Worm (Caenorhabditis elegans) whole organism, young adult: Measurements from ENCODE around the gene B0563.7.
"Not testable (repeated sequence)": the region's sequence is repeated elsewhere in the genome, so short reads cannot be mapped to it uniquely, and the experiment has no call there.

Experiments
- B0035.1 ChIP-seq: sonication (generic microtip); optimal IDR thresholded peaks from 2 replicates; lab custom pipeline; 2016; ENCODE audit warnings: missing genetic modification characterization, mild to moderate bottlenecking, missing compliant biosample characterization, missing genotype, missing genetic modification reagents
- B0336.3 ChIP-seq: fragments of 200-800 bp; sonication (Bioruptor generic); IDR thresholded peaks from 2 replicates; pipeline ENCODE4 v1.3.6; 2022; ENCODE audit warnings: missing genetic modification characterization, missing compliant biosample characterization
- C06A6.2 ChIP-seq: fragments of 200-800 bp; sonication (Bioruptor generic); conservative IDR thresholded peaks from 2 replicates; pipeline ENCODE4 v1.3.6; 2022; ENCODE audit warnings: missing genetic modification characterization, missing compliant biosample characterization
- F22D6.2 ChIP-seq: sonication (generic microtip); optimal IDR thresholded peaks from 2 replicates; lab custom pipeline; 2016; ENCODE audit warnings: mild to moderate bottlenecking, missing genetic modification characterization, missing compliant biosample characterization
- F49E8.2 ChIP-seq: sonication (generic microtip); optimal IDR thresholded peaks from 3 replicates; lab custom pipeline; 2017; ENCODE audit warnings: missing genetic modification characterization, mild to moderate bottlenecking, missing compliant biosample characterization, antibody characterized with exemption, moderate library complexity; ENCODE audit not compliant: insufficient read depth
- F55B11.4 ChIP-seq: sonication (generic microtip); optimal IDR thresholded peaks from 2 replicates; lab custom pipeline; 2016; ENCODE audit warnings: missing compliant biosample characterization, missing genetic modification characterization, borderline replicate concordance; ENCODE audit not compliant: insufficient read depth
- F57C9.4 ChIP-seq: sonication (generic microtip); optimal IDR thresholded peaks from 2 replicates; lab custom pipeline; 2017; ENCODE audit warnings: mild to moderate bottlenecking, missing genetic modification characterization, missing compliant biosample characterization
- T26A5.8 ChIP-seq: sonication (generic microtip); optimal IDR thresholded peaks from 2 replicates; lab custom pipeline; 2016; ENCODE audit warnings: missing genetic modification characterization, missing compliant biosample characterization
- Y53G8AR.9 ChIP-seq: fragments of 200-800 bp; sonication (Bioruptor generic); conservative IDR thresholded peaks from 2 replicates; pipeline ENCODE4 v1.3.6; 2022; ENCODE audit warnings: missing genetic modification reagents, missing genetic modification characterization, missing compliant biosample characterization
- Y67H2A.10 ChIP-seq: fragments of 200-800 bp; sonication (Bioruptor generic); conservative IDR thresholded peaks from 2 replicates; pipeline ENCODE4 v1.3.6; 2022; ENCODE audit warnings: missing genetic modification reagents, missing genetic modification characterization, missing compliant biosample characterization
- akir-1 ChIP-seq: fragments of 200-800 bp; sonication (Bioruptor generic); optimal IDR thresholded peaks from 2 replicates; lab custom pipeline; 2018; ENCODE audit warnings: mild to moderate bottlenecking, missing genetic modification characterization, moderate library complexity, missing compliant biosample characterization
- aptf-3 ChIP-seq: fragments of 200-800 bp; sonication (Bioruptor generic); IDR thresholded peaks from 2 replicates; pipeline ENCODE4 v1.3.6; 2022; ENCODE audit warnings: missing genetic modification characterization, missing compliant biosample characterization
- ceh-27 ChIP-seq: fragments of 200-800 bp; sonication (Bioruptor generic); optimal IDR thresholded peaks from 2 replicates; lab custom pipeline; 2018; ENCODE audit warnings: mild to moderate bottlenecking, missing genetic modification characterization, moderate library complexity, missing compliant biosample characterization
- egl-44 ChIP-seq: fragments of 200-800 bp; sonication (Bioruptor generic); IDR thresholded peaks from 2 replicates; pipeline ENCODE4 v1.3.6; 2022; ENCODE audit warnings: missing genetic modification reagents, missing genetic modification characterization, missing compliant biosample characterization
- egrh-3 ChIP-seq: fragments of 200-800 bp; sonication (Bioruptor generic); IDR thresholded peaks from 2 replicates; pipeline ENCODE4 v1.3.6; 2022; ENCODE audit warnings: missing genetic modification reagents, missing genetic modification characterization, missing compliant biosample characterization
- fkh-3 ChIP-seq: sonication (generic microtip); optimal IDR thresholded peaks from 2 replicates; lab custom pipeline; 2016; ENCODE audit warnings: mild to moderate bottlenecking, missing genetic modification characterization, missing compliant biosample characterization
- him-1 ChIP-seq: sonication (generic microtip); optimal IDR thresholded peaks from 2 replicates; lab custom pipeline; 2016; ENCODE audit warnings: missing genotype, missing genetic modification reagents, missing genetic modification characterization, missing compliant biosample characterization
- let-607 ChIP-seq, 2 experiments: fragments of 200-800 bp in 1 of 2; sonication (Bioruptor generic) in 1 of 2; sonication (generic microtip) in 1 of 2; optimal IDR thresholded peaks; 2 replicates each; lab custom pipeline; 2016 to 2018; ENCODE audit warnings: mild to moderate bottlenecking in 2 of 2, missing compliant biosample characterization in 2 of 2, missing genetic modification characterization in 2 of 2, moderate library complexity in 2 of 2, missing genotype in 1 of 2
- lin-26 ChIP-seq: fragments of 200-800 bp; sonication (Bioruptor generic); IDR thresholded peaks from 2 replicates; pipeline ENCODE4 v1.3.6; 2022; ENCODE audit warnings: missing genetic modification reagents, missing genetic modification characterization, missing compliant biosample characterization
- lin-54 ChIP-seq: fragments of 200-800 bp; sonication (Bioruptor generic); optimal IDR thresholded peaks from 2 replicates; lab custom pipeline; 2018; ENCODE audit warnings: mild to moderate bottlenecking, missing genetic modification characterization, missing compliant biosample characterization
- mel-28 ChIP-seq: sonication (generic microtip); optimal IDR thresholded peaks from 2 replicates; lab custom pipeline; 2016; ENCODE audit warnings: borderline replicate concordance, mild to moderate bottlenecking, missing genetic modification characterization, missing compliant biosample characterization
- nhr-120 ChIP-seq: fragments of 200-800 bp; sonication (Bioruptor generic); IDR thresholded peaks from 2 replicates; pipeline ENCODE4 v1.3.6; 2022; ENCODE audit warnings: missing genetic modification characterization, missing compliant biosample characterization
- nhr-179 ChIP-seq: sonication (generic microtip); optimal IDR thresholded peaks from 2 replicates; lab custom pipeline; 2016; ENCODE audit warnings: mild to moderate bottlenecking, missing genetic modification characterization, missing compliant biosample characterization
- nhr-80 ChIP-seq: sonication (generic microtip); optimal IDR thresholded peaks from 2 replicates; lab custom pipeline; 2016; ENCODE audit warnings: missing genetic modification characterization, missing compliant biosample characterization
- nhr-90 ChIP-seq: sonication (generic microtip); optimal IDR thresholded peaks from 2 replicates; lab custom pipeline; 2016; ENCODE audit warnings: missing genotype, mild to moderate bottlenecking, missing genetic modification characterization, missing compliant biosample characterization
- pbrm-1 ChIP-seq: fragments of 200-800 bp; sonication (Bioruptor generic); IDR thresholded peaks from 2 replicates; pipeline ENCODE4 v1.3.6; 2022; ENCODE audit warnings: missing genetic modification reagents, missing genetic modification characterization, missing compliant biosample characterization
- pha-4 ChIP-seq: fragments of 150-350 bp; sonication (generic microtip); optimal IDR thresholded peaks from 2 replicates; lab custom pipeline; 2014; ENCODE audit warnings: missing biosample characterization, missing genetic modification reagents, missing genetic modification characterization
- snpc-1.3 ChIP-seq: sonication (generic microtip); optimal IDR thresholded peaks from 2 replicates; lab custom pipeline; 2017; ENCODE audit warnings: missing genetic modification characterization, mild to moderate bottlenecking, missing compliant biosample characterization, antibody characterized with exemption, moderate library complexity, missing genotype, missing genetic modification reagents; ENCODE audit not compliant: insufficient read depth
- snpc-4 ChIP-seq, 5 experiments: fragments of 150-350 bp in 1 of 5; sonication (generic microtip) in 4 of 5; optimal IDR thresholded peaks; 2 replicates each; lab custom pipeline; 2014 to 2018; ENCODE audit warnings: missing genetic modification characterization in 5 of 5, missing biosample characterization in 3 of 5, antibody characterized with exemption in 2 of 5, mild to moderate bottlenecking in 2 of 5, missing compliant biosample characterization in 2 of 5, missing genotype in 2 of 5, moderate library complexity in 2 of 5, missing genetic modification reagents in 1 of 5
- zfh-2 ChIP-seq: fragments of 200-800 bp; sonication (Bioruptor generic); conservative IDR thresholded peaks from 2 replicates; pipeline ENCODE4 v1.3.6; 2022; ENCODE audit warnings: missing genetic modification reagents, missing genetic modification characterization, missing compliant biosample characterization
- zim-3 ChIP-seq: sonication (generic microtip); optimal IDR thresholded peaks from 2 replicates; lab custom pipeline; 2017; ENCODE audit warnings: mild to moderate bottlenecking, missing genetic modification characterization, moderate library complexity, missing compliant biosample characterization
- ztf-26 ChIP-seq: sonication (generic microtip); optimal IDR thresholded peaks from 2 replicates; lab custom pipeline; 2017; ENCODE audit warnings: missing genetic modification characterization, missing compliant biosample characterization

The B0563.7 gene

ce11 chrX:9154216-9154615, at the start of gene B0563.7:
Gene B0563.7, minus strand, starts transcription at chrX:9154316.
- TF ChIP-seq lin-26 (GFP tag; lab: Robert Waterston, UW), result no peak
- no peak for TF ChIP-seq F55B11.4 (tag; lab: Kevin White, UChicago)
- no peak for TF ChIP-seq him-1 (tag; lab: Kevin White, UChicago)
- TF ChIP-seq ztf-26 (tag; lab: Kevin White, UChicago), result no peak
- TF ChIP-seq ceh-27 (GFP tag; lab: Kevin White, UChicago), result no peak
- TF ChIP-seq nhr-120, result no peak
- TF ChIP-seq aptf-3 (GFP tag; lab: Robert Waterston, UW), result no peak
- TF ChIP-seq B0336.3 (GFP tag; lab: Robert Waterston, UW), result no peak
- TF ChIP-seq snpc-4 (GFP tag; optimal IDR thresholded peaks at IDR 0.05; lab: Kevin White, UChicago), result no peak
- no peak for TF ChIP-seq snpc-4 (tag; optimal IDR thresholded peaks at IDR 0.05; lab: Kevin White, UChicago)
- no peak for TF ChIP-seq egrh-3 (GFP tag; lab: Robert Waterston, UW)
- no peak for TF ChIP-seq zfh-2
- TF ChIP-seq fkh-3 (tag; lab: Kevin White, UChicago), result no peak
- no peak for TF ChIP-seq let-607 (tag; optimal IDR thresholded peaks at IDR 0.05; lab: Kevin White, UChicago)
- TF ChIP-seq nhr-90, result no peak
- no peak for TF ChIP-seq F49E8.2 (tag; lab: Kevin White, UChicago)
- no peak for TF ChIP-seq Y53G8AR.9
- TF ChIP-seq Y67H2A.10 (GFP tag; lab: Robert Waterston, UW), result no peak
- TF ChIP-seq snpc-1.3 (tag; lab: Kevin White, UChicago), result no peak
- no peak for TF ChIP-seq pbrm-1
- TF ChIP-seq B0035.1 (tag; lab: Kevin White, UChicago), result no peak

DNA sequence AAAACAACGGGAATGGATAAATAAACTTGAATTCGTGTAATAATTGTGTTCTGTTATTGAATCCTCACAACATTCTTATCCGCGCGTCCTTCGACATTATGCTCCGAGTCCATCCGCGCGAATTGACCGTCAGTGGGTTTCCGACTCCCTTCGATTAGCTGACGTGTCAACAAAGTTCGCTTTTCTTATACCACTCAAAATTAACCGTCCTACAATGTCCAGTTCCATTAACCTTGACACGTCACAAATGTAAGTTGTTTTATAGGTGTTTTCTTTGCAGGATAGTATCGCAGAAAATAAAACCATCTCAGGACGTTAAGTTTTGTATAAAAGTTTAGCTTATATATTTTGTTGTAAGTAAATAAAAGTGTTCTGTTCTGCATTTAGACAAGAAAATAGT, 49.4 kb upstream of the B0563.7 start, which contains the start of gene crb-3:
crb-3 (plus strand) TSS at position 301 of the 400 bp plus-strand sequence.
- not testable (repeated sequence) for TF ChIP-seq lin-54 (GFP tag; lab: Kevin White, UChicago); F22D6.2 (tag; lab: Kevin White, UChicago); F57C9.4 (tag; lab: Kevin White, UChicago)

ce11 chrX:9195375-9196098, 41.4 kb upstream of the B0563.7 start:
- TF ChIP-seq mel-28 (tag; lab: Kevin White, UChicago), result no peak
- no peak for TF ChIP-seq Y53G8AR.9
- no peak for TF ChIP-seq akir-1 (GFP tag; lab: Kevin White, UChicago)
- TF ChIP-seq, all 124 proteins: peak for 0

DNA sequence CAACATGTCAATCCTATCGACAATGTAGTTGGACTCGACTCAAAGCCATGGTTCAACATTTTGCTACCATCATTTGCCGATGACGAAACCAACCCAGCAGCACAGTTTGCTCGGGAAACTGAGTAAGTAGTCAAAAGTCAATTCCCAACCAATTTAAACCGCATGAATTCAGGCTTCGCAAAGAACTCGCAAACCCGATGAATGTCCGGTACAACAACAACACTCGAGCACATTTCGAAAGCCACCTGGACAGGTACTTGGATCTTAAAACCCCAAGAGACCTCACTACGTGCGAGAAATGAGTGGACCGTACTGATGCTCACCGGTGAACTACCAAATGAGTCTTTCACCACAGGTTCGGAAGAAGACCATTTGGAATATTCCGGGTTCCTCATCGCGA, 40.0 kb upstream of the B0563.7 start:
- no peak for TF ChIP-seq nhr-80 (tag; lab: Kevin White, UChicago)
- TF ChIP-seq zim-3 (tag; lab: Kevin White, UChicago), result no peak
- TF ChIP-seq B0336.3 (GFP tag; lab: Robert Waterston, UW), result no peak
- no peak for TF ChIP-seq egl-44 (GFP tag; lab: Robert Waterston, UW)
- no peak for TF ChIP-seq C06A6.2 (GFP tag; lab: Robert Waterston, UW)
- TF ChIP-seq pha-4 (tag; lab: Kevin White, UChicago), result no peak
- TF ChIP-seq T26A5.8 (tag; lab: Kevin White, UChicago), result no peak
- no peak for TF ChIP-seq nhr-179 (tag; lab: Kevin White, UChicago)
